Worm (Caenorhabditis elegans) whole organism, L4 larva: Measurements from ENCODE around the gene skr-19.

Experiments
- F26F4.8 ChIP-seq: fragments of 200-800 bp; sonication (Bioruptor generic); conservative IDR thresholded peaks from 2 replicates; pipeline ENCODE4 v1.3.6; 2022; ENCODE audit warnings: missing genetic modification characterization, missing compliant biosample characterization
- T20F7.1 ChIP-seq: fragments of 200-800 bp; sonication (Bioruptor generic); optimal IDR thresholded peaks from 2 replicates; lab custom pipeline; 2018; ENCODE audit warnings: mild to moderate bottlenecking, missing genetic modification characterization, missing compliant biosample characterization
- ZK546.5 ChIP-seq, 2 experiments: sonication (generic microtip); optimal IDR thresholded peaks; 2 replicates each; lab custom pipeline; 2017; ENCODE audit warnings: missing biosample characterization in 2 of 2, missing genetic modification characterization in 2 of 2
- ama-1 ChIP-seq: fragments of 150-350 bp; optimal IDR thresholded peaks from 2 replicates; lab custom pipeline; 2014; ENCODE audit warnings: inconsistent platforms, mixed read lengths
- cey-2 ChIP-seq: sonication (generic microtip); optimal IDR thresholded peaks from 3 replicates; lab custom pipeline; 2017; ENCODE audit warnings: missing genetic modification characterization, mild to moderate bottlenecking, missing compliant biosample characterization, antibody characterized with exemption, borderline replicate concordance; ENCODE audit not compliant: insufficient read depth
- ctbp-1 ChIP-seq: fragments of 200-800 bp; sonication (Bioruptor generic); IDR thresholded peaks from 2 replicates; pipeline ENCODE4 v1.3.6; 2022; ENCODE audit warnings: missing genetic modification reagents, missing genetic modification characterization, missing compliant biosample characterization
- nhr-237 ChIP-seq: sonication (generic microtip); optimal IDR thresholded peaks from 2 replicates; lab custom pipeline; 2017; ENCODE audit warnings: missing biosample characterization, missing genetic modification characterization
- tag-97 ChIP-seq: fragments of 200-800 bp; sonication (Bioruptor generic); IDR thresholded peaks from 2 replicates; pipeline ENCODE4 v1.3.6; 2022; ENCODE audit warnings: missing genetic modification characterization, missing compliant biosample characterization
- unc-130 ChIP-seq: sonication (generic microtip); optimal IDR thresholded peaks from 2 replicates; lab custom pipeline; 2016; ENCODE audit warnings: missing genetic modification reagents, missing genetic modification characterization, missing compliant biosample characterization
- zag-1 ChIP-seq: fragments of 150-350 bp; optimal IDR thresholded peaks from 2 replicates; lab custom pipeline; 2014; ENCODE audit warnings: missing biosample characterization, missing genetic modification characterization
- zip-2 ChIP-seq: fragments of 150-350 bp; optimal IDR thresholded peaks from 2 replicates; lab custom pipeline; 2014; ENCODE audit warnings: missing biosample characterization, missing genetic modification characterization

DNA sequence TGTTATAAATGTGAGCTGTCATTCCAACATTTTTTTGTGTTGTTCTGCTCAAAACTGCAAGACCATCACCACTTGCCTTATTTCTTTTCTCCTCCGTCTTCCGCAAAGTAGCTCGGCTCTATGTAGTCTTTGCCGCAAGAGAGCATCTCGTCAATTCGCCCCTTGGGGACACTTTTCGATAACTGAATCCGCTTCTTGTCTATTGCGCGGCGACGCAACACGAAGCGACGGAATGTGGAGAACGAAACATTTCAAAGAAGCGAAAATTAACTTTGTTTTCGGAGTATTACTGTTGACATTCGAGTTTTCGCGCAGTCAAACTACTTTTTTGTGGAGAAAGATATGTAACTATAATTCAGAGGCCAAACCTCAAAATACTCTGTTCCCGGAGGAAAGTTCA is 26.4 kb downstream of the skr-19 start:
- TF ChIP-seq nhr-237 (tag; lab: Kevin White, UChicago) (no peak), ZK546.5 (tag; optimal IDR thresholded peaks at IDR 0.05; lab: Kevin White, UChicago) (no peak), zag-1 (tag; lab: Kevin White, UChicago) (no peak), T20F7.1 (GFP tag; lab: Kevin White, UChicago) (no peak), ctbp-1 (GFP tag; lab: Robert Waterston, UW) (no peak), ama-1 (lab: Kevin White, UChicago) (no peak), tag-97 (GFP tag; lab: Robert Waterston, UW) (no peak), cey-2 (tag; lab: Kevin White, UChicago) (no peak), unc-130 (GFP tag; lab: Kevin White, UChicago) (no peak), F26F4.8 (GFP tag; lab: Robert Waterston, UW) (no peak), zip-2 (tag; lab: Kevin White, UChicago) (no peak)
